Fruit fly (Drosophila melanogaster) whole organism, embryonic: Measurements from ENCODE around the gene CG13272.
A peak's percentile ranks its signal among the peaks of the same experiment; 100 is the strongest.

Experiments used
- CG14710 ChIP-seq: fragments of 200-800 bp; sonication (Bioruptor generic); optimal IDR thresholded peaks from 3 replicates; lab custom pipeline; 2019; ENCODE audit warnings: missing biosample characterization, mild to moderate bottlenecking, missing genetic modification characterization, moderate library complexity
- CG6765 ChIP-seq: fragments of 200-800 bp; sonication (Bioruptor generic); optimal IDR thresholded peaks from 3 replicates; lab custom pipeline; 2017; ENCODE audit warnings: missing biosample characterization, mild to moderate bottlenecking, missing genetic modification characterization
- Lim3 ChIP-seq: fragments of 200-800 bp; sonication (Bioruptor generic); IDR thresholded peaks from 2 replicates; pipeline ENCODE4 v1.3.6; 2022; ENCODE audit warnings: missing biosample characterization, missing genetic modification characterization
- Taf1 ChIP-seq: fragments of 200-800 bp; sonication (Bioruptor generic); IDR thresholded peaks from 2 replicates; pipeline ENCODE4 v1.3.6; 2022; ENCODE audit warnings: missing biosample characterization, missing genetic modification characterization
- bigmax ChIP-seq: fragments of 200-800 bp; sonication (Bioruptor generic); optimal IDR thresholded peaks from 2 replicates; lab custom pipeline; 2018; ENCODE audit warnings: missing biosample characterization, mild to moderate bottlenecking, missing genetic modification characterization
- fd102C ChIP-seq: fragments of 200-800 bp; sonication (Bioruptor generic); optimal IDR thresholded peaks from 2 replicates; lab custom pipeline; 2018; ENCODE audit warnings: missing biosample characterization, mild to moderate bottlenecking, missing genetic modification characterization, moderate library complexity
- lilli ChIP-seq: fragments of 200-800 bp; sonication (Bioruptor generic); optimal IDR thresholded peaks from 3 replicates; lab custom pipeline; 2016; ENCODE audit warnings: missing biosample characterization, missing genetic modification characterization
- pros ChIP-seq: fragments of 200-800 bp; sonication (Bioruptor generic); optimal IDR thresholded peaks from 3 replicates; lab custom pipeline; 2019; ENCODE audit warnings: missing biosample characterization, mild to moderate bottlenecking, missing genetic modification characterization, moderate library complexity

- TF ChIP-seq CG14710 (tag; lab: Kevin White, UChicago) (no peak), Taf1 (GFP tag; lab: Robert Waterston, UW) (no peak), bigmax (GFP tag; lab: Kevin White, UChicago) (no peak), lilli (GFP tag; lab: Kevin White, UChicago) (no peak), fd102C (no peak), CG6765 (GFP tag; lab: Kevin White, UChicago) (peak; percentile 51), pros (GFP tag; lab: Kevin White, UChicago) (no peak), Lim3 (GFP tag; lab: Robert Waterston, UW) (no peak)
Observed at dm6 chr2L:16819714-16820113, 15.0 kb downstream of the CG13272 start.
